Worm (Caenorhabditis elegans) whole organism, late embryonic: Measurements from ENCODE around the gene C50E10.2.

ENCODE experiments used
- F13H6.1 ChIP-seq: sonication (generic microtip); optimal IDR thresholded peaks from 2 replicates; lab custom pipeline; 2016; ENCODE audit warnings: missing genetic modification characterization, missing compliant biosample characterization
- K02D7.2 ChIP-seq: sonication (generic microtip); optimal IDR thresholded peaks from 2 replicates; lab custom pipeline; 2017; ENCODE audit warnings: mild to moderate bottlenecking, missing genetic modification characterization, missing compliant biosample characterization
- Y22D7AL.16 ChIP-seq: sonication (generic microtip); optimal IDR thresholded peaks from 2 replicates; lab custom pipeline; 2016; ENCODE audit warnings: missing genetic modification characterization, missing compliant biosample characterization
- ama-1 ChIP-seq: fragments of 150-350 bp; optimal IDR thresholded peaks from 2 replicates; lab custom pipeline; 2014
- ceh-14 ChIP-seq: sonication (generic microtip); optimal IDR thresholded peaks from 2 replicates; lab custom pipeline; 2016; ENCODE audit warnings: missing genotype, missing genetic modification characterization, missing compliant biosample characterization
- ceh-18 ChIP-seq: sonication (generic microtip); optimal IDR thresholded peaks from 2 replicates; lab custom pipeline; 2016; ENCODE audit warnings: missing genetic modification characterization, missing compliant biosample characterization
- ceh-2 ChIP-seq: sonication (generic microtip); optimal IDR thresholded peaks from 2 replicates; lab custom pipeline; 2016; ENCODE audit warnings: missing genotype, missing genetic modification characterization, missing compliant biosample characterization
- ceh-22 ChIP-seq: sonication (generic microtip); optimal IDR thresholded peaks from 2 replicates; lab custom pipeline; 2017; ENCODE audit warnings: missing biosample characterization, missing genetic modification characterization
- ceh-24 ChIP-seq: sonication (generic microtip); optimal IDR thresholded peaks from 2 replicates; lab custom pipeline; 2016; ENCODE audit warnings: mild to moderate bottlenecking, missing genetic modification characterization, missing compliant biosample characterization
- ceh-30 ChIP-seq: fragments of 150-350 bp; optimal IDR thresholded peaks from 2 replicates; lab custom pipeline; 2014; ENCODE audit warnings: missing biosample characterization, missing genetic modification characterization
- ceh-31 ChIP-seq: sonication (generic microtip); optimal IDR thresholded peaks from 2 replicates; lab custom pipeline; 2016; ENCODE audit warnings: missing genetic modification characterization, missing compliant biosample characterization
- ceh-48 ChIP-seq: sonication (generic microtip); optimal IDR thresholded peaks from 2 replicates; lab custom pipeline; 2016; ENCODE audit warnings: missing genetic modification characterization, inconsistent platforms, missing compliant biosample characterization
- ceh-6 ChIP-seq: fragments of 200-800 bp; sonication (Bioruptor generic); optimal IDR thresholded peaks from 2 replicates; lab custom pipeline; 2018; ENCODE audit warnings: mild to moderate bottlenecking, missing genetic modification characterization, missing compliant biosample characterization
- ceh-9 ChIP-seq: sonication (generic microtip); optimal IDR thresholded peaks from 2 replicates; lab custom pipeline; 2016; ENCODE audit warnings: mild to moderate bottlenecking, missing genetic modification characterization, inconsistent platforms, missing compliant biosample characterization
- dve-1 ChIP-seq: sonication (generic microtip); optimal IDR thresholded peaks from 2 replicates; lab custom pipeline; 2017; ENCODE audit warnings: antibody characterized with exemption, mild to moderate bottlenecking, missing genetic modification characterization, missing compliant biosample characterization
- fax-1 ChIP-seq: sonication (generic microtip); optimal IDR thresholded peaks from 2 replicates; lab custom pipeline; 2016; ENCODE audit warnings: missing genotype, missing genetic modification characterization, missing compliant biosample characterization
- fkh-10 ChIP-seq: fragments of 150-350 bp; optimal IDR thresholded peaks from 2 replicates; lab custom pipeline; 2014; ENCODE audit warnings: missing biosample characterization, missing genetic modification reagents, missing genetic modification characterization
- gmeb-2 ChIP-seq: sonication (generic microtip); optimal IDR thresholded peaks from 2 replicates; lab custom pipeline; 2016; ENCODE audit warnings: missing genetic modification characterization, inconsistent platforms, missing compliant biosample characterization
- hlh-13 ChIP-seq: fragments of 200-800 bp; sonication (Bioruptor generic); optimal IDR thresholded peaks from 2 replicates; lab custom pipeline; 2018; ENCODE audit warnings: mild to moderate bottlenecking, missing genetic modification characterization, missing compliant biosample characterization
- hlh-15 ChIP-seq: sonication (generic microtip); optimal IDR thresholded peaks from 2 replicates; lab custom pipeline; 2016; ENCODE audit warnings: missing genetic modification characterization, missing compliant biosample characterization
- hlh-30 ChIP-seq: sonication (generic microtip); optimal IDR thresholded peaks from 2 replicates; lab custom pipeline; 2017; ENCODE audit warnings: antibody characterized with exemption, missing genetic modification characterization, missing compliant biosample characterization; ENCODE audit not compliant: insufficient read depth
- hlh-6 ChIP-seq: sonication (generic microtip); optimal IDR thresholded peaks from 2 replicates; lab custom pipeline; 2016; ENCODE audit warnings: missing genotype, missing genetic modification characterization, missing compliant biosample characterization
- hlh-8 ChIP-seq: sonication (generic microtip); optimal IDR thresholded peaks from 2 replicates; lab custom pipeline; 2016; ENCODE audit warnings: missing genotype, missing genetic modification characterization, missing compliant biosample characterization
- lin-11 ChIP-seq: fragments of 200-800 bp; sonication (Bioruptor generic); optimal IDR thresholded peaks from 2 replicates; lab custom pipeline; 2018; ENCODE audit warnings: mild to moderate bottlenecking, missing genetic modification characterization, missing compliant biosample characterization
- mec-3 ChIP-seq: sonication (generic microtip); optimal IDR thresholded peaks from 2 replicates; lab custom pipeline; 2016; ENCODE audit warnings: borderline replicate concordance, missing genetic modification characterization, missing compliant biosample characterization
- nhr-11 ChIP-seq: fragments of 150-350 bp; optimal IDR thresholded peaks from 2 replicates; lab custom pipeline; 2014; ENCODE audit warnings: missing biosample characterization, missing genetic modification characterization
- odd-2 ChIP-seq: sonication (generic microtip); optimal IDR thresholded peaks from 2 replicates; lab custom pipeline; 2017; ENCODE audit warnings: antibody characterized with exemption, mild to moderate bottlenecking, missing genetic modification characterization, missing compliant biosample characterization
- pag-3 ChIP-seq: sonication (generic microtip); optimal IDR thresholded peaks from 2 replicates; lab custom pipeline; 2016; ENCODE audit warnings: missing compliant biosample characterization, missing genetic modification characterization, borderline replicate concordance
- pha-4 ChIP-seq: fragments of 150-350 bp; optimal IDR thresholded peaks from 2 replicates; lab custom pipeline; 2018; ENCODE audit warnings: missing biosample characterization, missing genetic modification reagents, missing genetic modification characterization
- ref-2 ChIP-seq: sonication (generic microtip); optimal IDR thresholded peaks from 2 replicates; lab custom pipeline; 2016; ENCODE audit warnings: missing genetic modification characterization, missing compliant biosample characterization
- sox-4 ChIP-seq: sonication (generic microtip); optimal IDR thresholded peaks from 2 replicates; lab custom pipeline; 2017; ENCODE audit warnings: mild to moderate bottlenecking, missing genetic modification characterization, inconsistent platforms, missing compliant biosample characterization
- syd-9 ChIP-seq: sonication (generic microtip); optimal IDR thresholded peaks from 2 replicates; lab custom pipeline; 2016; ENCODE audit warnings: mild to moderate bottlenecking, missing genetic modification characterization, moderate library complexity, missing compliant biosample characterization
- tbx-7 ChIP-seq: sonication (generic microtip); optimal IDR thresholded peaks from 2 replicates; lab custom pipeline; 2016; ENCODE audit warnings: missing genotype, missing genetic modification characterization, missing compliant biosample characterization
- ttx-3 ChIP-seq: sonication (generic microtip); optimal IDR thresholded peaks from 2 replicates; lab custom pipeline; 2016; ENCODE audit warnings: missing genetic modification reagents, missing genetic modification characterization, missing compliant biosample characterization
- unc-3 ChIP-seq, 2 experiments: fragments of 200-800 bp in 1 of 2; sonication (Bioruptor generic) in 1 of 2; sonication (generic microtip) in 1 of 2; conservative IDR thresholded peaks in 1 of 2; optimal IDR thresholded peaks in 1 of 2; 2 replicates each; pipeline versions ENCODE4 v1.3.6 to Lab custom; 2016 to 2022; ENCODE audit warnings: missing compliant biosample characterization in 2 of 2, missing genetic modification characterization in 2 of 2, missing genetic modification reagents in 1 of 2
- unc-42 ChIP-seq: sonication (generic microtip); optimal IDR thresholded peaks from 2 replicates; lab custom pipeline; 2016; ENCODE audit warnings: missing genotype, missing genetic modification characterization, missing compliant biosample characterization
- unc-55 ChIP-seq: sonication (generic microtip); optimal IDR thresholded peaks from 2 replicates; lab custom pipeline; 2017; ENCODE audit warnings: missing biosample characterization, missing genetic modification reagents, missing genetic modification characterization

Gene C50E10.2

ce11 chrII:12339152-12339551 is 29.6 kb upstream of the C50E10.2 start (continued):
- TF ChIP-seq unc-3 (GFP tag; conservative IDR thresholded peaks at IDR 0.05; lab: Robert Waterston, UW) (no peak), unc-3 (tag; optimal IDR thresholded peaks at IDR 0.05; lab: Kevin White, UChicago) (no peak), hlh-15 (tag; lab: Kevin White, UChicago) (no peak), gmeb-2 (no peak), nhr-11 (tag; lab: Kevin White, UChicago) (no peak), odd-2 (tag; lab: Kevin White, UChicago) (no peak), ama-1 (lab: Kevin White, UChicago) (no peak), mec-3 (tag; lab: Kevin White, UChicago) (no peak), ceh-31 (peak; percentile 55), ceh-9 (tag; lab: Kevin White, UChicago) (no peak), unc-55 (GFP tag; lab: Kevin White, UChicago) (peak; percentile 28), ceh-22 (tag; lab: Kevin White, UChicago) (no peak)

ce11 chrII:12335430-12335829 is 25.9 kb upstream of the C50E10.2 start, which contains the start of gene sre-52:
sre-52 (plus strand) TSS chrII:12335730.
- TF ChIP-seq dve-1 (no peak), Y22D7AL.16 (tag; lab: Kevin White, UChicago) (no peak), ceh-6 (GFP tag; lab: Kevin White, UChicago) (no peak), unc-55 (GFP tag; lab: Kevin White, UChicago) (no peak), hlh-30 (no peak), mec-3 (tag; lab: Kevin White, UChicago) (no peak), fax-1 (no peak), ceh-2 (tag; lab: Kevin White, UChicago) (no peak), hlh-15 (tag; lab: Kevin White, UChicago) (no peak), hlh-8 (tag; lab: Kevin White, UChicago) (no peak), K02D7.2 (no peak), ceh-18 (tag; lab: Kevin White, UChicago) (no peak)

DNA sequence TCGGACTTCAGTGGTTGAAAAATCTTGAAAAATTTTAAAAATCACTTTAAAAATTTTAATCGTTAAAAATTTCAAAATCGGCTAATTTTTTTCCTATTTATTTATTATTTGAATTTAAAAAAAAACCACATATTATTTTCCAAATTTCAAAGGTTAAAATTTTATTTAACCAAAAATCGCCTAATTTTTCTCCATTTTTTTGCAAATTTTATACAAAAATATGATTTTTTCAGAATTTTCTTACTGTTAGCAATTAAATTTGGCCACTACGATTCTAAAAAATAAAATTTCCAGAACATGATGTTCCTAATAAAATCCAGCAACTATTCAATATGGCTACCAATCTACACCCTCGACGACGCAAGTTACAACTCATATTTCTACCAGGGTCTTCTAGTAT is 23.1 kb upstream of the C50E10.2 start, which contains the start of gene sre-54:
sre-54 (plus strand) TSS at position 301 of the 400 bp plus-strand sequence.
- TF ChIP-seq ceh-30 (tag; lab: Kevin White, UChicago) (no peak), K02D7.2 (no peak), sox-4 (tag; lab: Kevin White, UChicago) (no peak), ttx-3 (tag; lab: Kevin White, UChicago) (no peak), hlh-30 (no peak), syd-9 (tag; lab: Kevin White, UChicago) (no peak), ref-2 (tag; lab: Kevin White, UChicago) (no peak), gmeb-2 (no peak)

ce11 chrII:12328994-12329393 is 19.5 kb upstream of the C50E10.2 start, which contains the start of gene sre-55:
sre-55 (plus strand) TSS chrII:12329294.
- TF ChIP-seq hlh-15 (tag; lab: Kevin White, UChicago) (no peak), ttx-3 (tag; lab: Kevin White, UChicago) (no peak), pag-3 (tag; lab: Kevin White, UChicago) (no peak), tbx-7 (tag; lab: Kevin White, UChicago) (no peak), ceh-48 (no peak), hlh-6 (tag; lab: Kevin White, UChicago) (no peak), K02D7.2 (no peak), unc-42 (tag; lab: Kevin White, UChicago) (no peak), ceh-14 (tag; lab: Kevin White, UChicago) (no peak), hlh-13 (GFP tag; lab: Kevin White, UChicago) (no peak), pha-4 (tag; lab: Kevin White, UChicago) (no peak)

- TF ChIP-seq pha-4 (tag; lab: Kevin White, UChicago) (no peak), ceh-9 (tag; lab: Kevin White, UChicago) (no peak), ceh-24 (tag; lab: Kevin White, UChicago) (no peak), F13H6.1 (tag; lab: Kevin White, UChicago) (no peak), lin-11 (no peak), dve-1 (no peak), fkh-10 (GFP tag; lab: Kevin White, UChicago) (no peak), ceh-22 (tag; lab: Kevin White, UChicago) (no peak), fax-1 (no peak), sox-4 (tag; lab: Kevin White, UChicago) (no peak), hlh-6 (tag; lab: Kevin White, UChicago) (no peak), Y22D7AL.16 (tag; lab: Kevin White, UChicago) (no peak), ceh-30 (tag; lab: Kevin White, UChicago) (no peak), gmeb-2 (no peak), hlh-13 (GFP tag; lab: Kevin White, UChicago) (no peak), pag-3 (tag; lab: Kevin White, UChicago) (no peak)
Measured at ce11 chrII:12324159-12324558, 14.6 kb upstream of the C50E10.2 start, which contains the start of gene sre-56. sre-56 (plus strand) TSS chrII:12324459.
